Worm (Caenorhabditis elegans) whole organism, young adult: Measurements from ENCODE around the gene bris-1.

Experiments
- B0336.3 ChIP-seq: fragments of 200-800 bp; sonication (Bioruptor generic); IDR thresholded peaks from 2 replicates; pipeline ENCODE4 v1.3.6; 2022; ENCODE audit warnings: missing genetic modification characterization, missing compliant biosample characterization
- C06A6.2 ChIP-seq: fragments of 200-800 bp; sonication (Bioruptor generic); conservative IDR thresholded peaks from 2 replicates; pipeline ENCODE4 v1.3.6; 2022; ENCODE audit warnings: missing genetic modification characterization, missing compliant biosample characterization
- C17E4.6 ChIP-seq: fragments of 200-800 bp; sonication (Bioruptor generic); IDR thresholded peaks from 2 replicates; pipeline ENCODE4 v1.3.6; 2022; ENCODE audit warnings: missing genetic modification reagents, missing genetic modification characterization, missing compliant biosample characterization
- F22D6.2 ChIP-seq: sonication (generic microtip); optimal IDR thresholded peaks from 2 replicates; lab custom pipeline; 2016; ENCODE audit warnings: mild to moderate bottlenecking, missing genetic modification characterization, missing compliant biosample characterization
- F23B12.7 ChIP-seq: sonication (generic microtip); optimal IDR thresholded peaks from 2 replicates; lab custom pipeline; 2017; ENCODE audit warnings: missing genetic modification characterization, mild to moderate bottlenecking, missing compliant biosample characterization, antibody characterized with exemption, moderate library complexity; ENCODE audit not compliant: insufficient read depth
- F57C9.4 ChIP-seq: sonication (generic microtip); optimal IDR thresholded peaks from 2 replicates; lab custom pipeline; 2017; ENCODE audit warnings: mild to moderate bottlenecking, missing genetic modification characterization, missing compliant biosample characterization
- K11D2.4 ChIP-seq: fragments of 200-800 bp; sonication (Bioruptor generic); IDR thresholded peaks from 2 replicates; pipeline ENCODE4 v1.3.6; 2022; ENCODE audit warnings: missing genetic modification reagents, missing genetic modification characterization, missing compliant biosample characterization
- T07F8.4 ChIP-seq: sonication (generic microtip); optimal IDR thresholded peaks from 2 replicates; lab custom pipeline; 2016; ENCODE audit warnings: mild to moderate bottlenecking, missing genetic modification characterization, moderate library complexity, missing compliant biosample characterization
- Y53F4B.3 ChIP-seq: fragments of 200-800 bp; sonication (Bioruptor generic); IDR thresholded peaks from 2 replicates; pipeline ENCODE4 v1.3.6; 2022; ENCODE audit warnings: missing genetic modification reagents, missing genetic modification characterization, missing compliant biosample characterization
- Y56A3A.18 ChIP-seq: fragments of 200-800 bp; sonication (Bioruptor generic); IDR thresholded peaks from 2 replicates; pipeline ENCODE4 v1.3.6; 2022; ENCODE audit warnings: missing genetic modification reagents, missing genetic modification characterization, missing compliant biosample characterization
- Y67H2A.10 ChIP-seq: fragments of 200-800 bp; sonication (Bioruptor generic); conservative IDR thresholded peaks from 2 replicates; pipeline ENCODE4 v1.3.6; 2022; ENCODE audit warnings: missing genetic modification reagents, missing genetic modification characterization, missing compliant biosample characterization
- Y95B8A.8 ChIP-seq: fragments of 200-800 bp; sonication (Bioruptor generic); IDR thresholded peaks from 2 replicates; pipeline ENCODE4 v1.3.6; 2022; ENCODE audit warnings: missing genetic modification reagents, missing genetic modification characterization, missing compliant biosample characterization
- atf-7 ChIP-seq: sonication (generic microtip); optimal IDR thresholded peaks from 2 replicates; lab custom pipeline; 2017; ENCODE audit warnings: mild to moderate bottlenecking, missing genetic modification characterization, missing compliant biosample characterization
- attf-3 ChIP-seq: fragments of 200-800 bp; sonication (Bioruptor generic); conservative IDR thresholded peaks from 2 replicates; pipeline ENCODE4 v1.3.6; 2022; ENCODE audit warnings: missing genetic modification reagents, missing genetic modification characterization, missing compliant biosample characterization
- bed-2 ChIP-seq: fragments of 200-800 bp; sonication (Bioruptor generic); IDR thresholded peaks from 2 replicates; pipeline ENCODE4 v1.3.6; 2022; ENCODE audit warnings: missing genetic modification reagents, missing genetic modification characterization, missing compliant biosample characterization
- die-1 ChIP-seq: sonication (generic microtip); optimal IDR thresholded peaks from 2 replicates; lab custom pipeline; 2016; ENCODE audit warnings: missing genotype, mild to moderate bottlenecking, missing genetic modification characterization, missing compliant biosample characterization
- egl-44 ChIP-seq: fragments of 200-800 bp; sonication (Bioruptor generic); IDR thresholded peaks from 2 replicates; pipeline ENCODE4 v1.3.6; 2022; ENCODE audit warnings: missing genetic modification reagents, missing genetic modification characterization, missing compliant biosample characterization
- hrde-1 ChIP-seq: sonication (generic microtip); optimal IDR thresholded peaks from 2 replicates; lab custom pipeline; 2016; ENCODE audit warnings: missing genetic modification characterization, mild to moderate bottlenecking, missing compliant biosample characterization, moderate library complexity, missing genotype, missing genetic modification reagents, borderline replicate concordance
- lag-1 ChIP-seq: fragments of 200-800 bp; sonication (Bioruptor generic); IDR thresholded peaks from 2 replicates; pipeline ENCODE4 v1.3.6; 2022; ENCODE audit warnings: missing genetic modification reagents, missing genetic modification characterization, missing compliant biosample characterization
- let-526 ChIP-seq: fragments of 200-800 bp; sonication (Bioruptor generic); IDR thresholded peaks from 2 replicates; pipeline ENCODE4 v1.3.6; 2022; ENCODE audit warnings: missing genetic modification reagents, missing genetic modification characterization, missing compliant biosample characterization
- let-607 ChIP-seq, 2 experiments: fragments of 200-800 bp in 1 of 2; sonication (Bioruptor generic) in 1 of 2; sonication (generic microtip) in 1 of 2; optimal IDR thresholded peaks; 2 replicates each; lab custom pipeline; 2016 to 2018; ENCODE audit warnings: mild to moderate bottlenecking in 2 of 2, missing compliant biosample characterization in 2 of 2, missing genetic modification characterization in 2 of 2, moderate library complexity in 2 of 2, missing genotype in 1 of 2
- lin-26 ChIP-seq: fragments of 200-800 bp; sonication (Bioruptor generic); IDR thresholded peaks from 2 replicates; pipeline ENCODE4 v1.3.6; 2022; ENCODE audit warnings: missing genetic modification reagents, missing genetic modification characterization, missing compliant biosample characterization
- lin-35 ChIP-seq, 3 experiments: fragments of 150-350 bp in 2 of 3; sonication (generic microtip) in 1 of 3; optimal IDR thresholded peaks; 2 replicates each; lab custom pipeline; 2014 to 2018; ENCODE audit warnings: missing biosample characterization in 3 of 3, missing genetic modification characterization in 3 of 3, missing genetic modification reagents in 3 of 3
- lin-40 ChIP-seq: sonication (generic microtip); optimal IDR thresholded peaks from 2 replicates; lab custom pipeline; 2016; ENCODE audit warnings: missing genetic modification characterization, mild to moderate bottlenecking, missing compliant biosample characterization, missing genotype, missing genetic modification reagents
- lsy-27 ChIP-seq: sonication (generic microtip); optimal IDR thresholded peaks from 2 replicates; lab custom pipeline; 2017; ENCODE audit warnings: missing genetic modification characterization, mild to moderate bottlenecking, missing compliant biosample characterization, antibody characterized with exemption, missing genotype, borderline replicate concordance; ENCODE audit not compliant: insufficient read depth
- mes-4 ChIP-seq: sonication (generic microtip); optimal IDR thresholded peaks from 2 replicates; lab custom pipeline; 2016; ENCODE audit warnings: missing genotype, missing genetic modification characterization, missing compliant biosample characterization
- mxl-1 ChIP-seq: sonication (generic microtip); optimal IDR thresholded peaks from 2 replicates; lab custom pipeline; 2016; ENCODE audit warnings: missing genetic modification characterization, missing compliant biosample characterization
- nhr-179 ChIP-seq: sonication (generic microtip); optimal IDR thresholded peaks from 2 replicates; lab custom pipeline; 2016; ENCODE audit warnings: mild to moderate bottlenecking, missing genetic modification characterization, missing compliant biosample characterization
- nhr-27 ChIP-seq: fragments of 200-800 bp; sonication (Bioruptor generic); optimal IDR thresholded peaks from 2 replicates; lab custom pipeline; 2018; ENCODE audit warnings: mild to moderate bottlenecking, missing genetic modification characterization, moderate library complexity, missing compliant biosample characterization
- nhr-90 ChIP-seq: sonication (generic microtip); optimal IDR thresholded peaks from 2 replicates; lab custom pipeline; 2016; ENCODE audit warnings: missing genotype, mild to moderate bottlenecking, missing genetic modification characterization, missing compliant biosample characterization
- pbrm-1 ChIP-seq: fragments of 200-800 bp; sonication (Bioruptor generic); IDR thresholded peaks from 2 replicates; pipeline ENCODE4 v1.3.6; 2022; ENCODE audit warnings: missing genetic modification reagents, missing genetic modification characterization, missing compliant biosample characterization
- pha-4 ChIP-seq: fragments of 150-350 bp; sonication (generic microtip); optimal IDR thresholded peaks from 2 replicates; lab custom pipeline; 2014; ENCODE audit warnings: missing biosample characterization, missing genetic modification reagents, missing genetic modification characterization
- rec-8 ChIP-seq, 2 experiments: sonication (generic microtip); optimal IDR thresholded peaks; 2 replicates each; lab custom pipeline; 2016; ENCODE audit warnings: mild to moderate bottlenecking in 2 of 2, missing genetic modification characterization in 2 of 2, missing genetic modification reagents in 2 of 2, missing genotype in 2 of 2, missing biosample characterization in 1 of 2, missing compliant biosample characterization in 1 of 2, moderate library complexity in 1 of 2
- rpc-1 ChIP-seq, 2 experiments: fragments of 150-350 bp in 1 of 2; sonication (generic microtip) in 1 of 2; optimal IDR thresholded peaks; 2 replicates each; lab custom pipeline; 2014 to 2018; ENCODE audit warnings: missing biosample characterization in 1 of 2, missing genetic modification characterization in 1 of 2, missing genetic modification reagents in 1 of 2, missing genotype in 1 of 2
- snpc-1.3 ChIP-seq: sonication (generic microtip); optimal IDR thresholded peaks from 2 replicates; lab custom pipeline; 2017; ENCODE audit warnings: missing genetic modification characterization, mild to moderate bottlenecking, missing compliant biosample characterization, antibody characterized with exemption, moderate library complexity, missing genotype, missing genetic modification reagents; ENCODE audit not compliant: insufficient read depth
- snpc-4 ChIP-seq, 5 experiments: fragments of 150-350 bp in 1 of 5; sonication (generic microtip) in 4 of 5; optimal IDR thresholded peaks; 2 replicates each; lab custom pipeline; 2014 to 2018; ENCODE audit warnings: missing genetic modification characterization in 5 of 5, missing biosample characterization in 3 of 5, antibody characterized with exemption in 2 of 5, mild to moderate bottlenecking in 2 of 5, missing compliant biosample characterization in 2 of 5, missing genotype in 2 of 5, moderate library complexity in 2 of 5, missing genetic modification reagents in 1 of 5
- somi-1 ChIP-seq: fragments of 200-800 bp; sonication (Bioruptor generic); optimal IDR thresholded peaks from 2 replicates; lab custom pipeline; 2018; ENCODE audit warnings: mild to moderate bottlenecking, missing genetic modification characterization, missing compliant biosample characterization
- sptf-2 ChIP-seq: fragments of 200-800 bp; sonication (Bioruptor generic); optimal IDR thresholded peaks from 2 replicates; lab custom pipeline; 2018; ENCODE audit warnings: mild to moderate bottlenecking, missing genetic modification characterization, missing compliant biosample characterization
- tbp1 ChIP-seq: fragments of 200-800 bp; sonication (Bioruptor generic); optimal IDR thresholded peaks from 2 replicates; lab custom pipeline; 2018; ENCODE audit warnings: mild to moderate bottlenecking, missing genetic modification characterization, missing compliant biosample characterization
- unc-62 ChIP-seq: fragments of 150-350 bp; optimal IDR thresholded peaks from 2 replicates; lab custom pipeline; 2014; ENCODE audit warnings: missing biosample characterization, missing genetic modification reagents, missing genetic modification characterization
- zfh-2 ChIP-seq: fragments of 200-800 bp; sonication (Bioruptor generic); conservative IDR thresholded peaks from 2 replicates; pipeline ENCODE4 v1.3.6; 2022; ENCODE audit warnings: missing genetic modification reagents, missing genetic modification characterization, missing compliant biosample characterization

The bris-1 gene

DNA sequence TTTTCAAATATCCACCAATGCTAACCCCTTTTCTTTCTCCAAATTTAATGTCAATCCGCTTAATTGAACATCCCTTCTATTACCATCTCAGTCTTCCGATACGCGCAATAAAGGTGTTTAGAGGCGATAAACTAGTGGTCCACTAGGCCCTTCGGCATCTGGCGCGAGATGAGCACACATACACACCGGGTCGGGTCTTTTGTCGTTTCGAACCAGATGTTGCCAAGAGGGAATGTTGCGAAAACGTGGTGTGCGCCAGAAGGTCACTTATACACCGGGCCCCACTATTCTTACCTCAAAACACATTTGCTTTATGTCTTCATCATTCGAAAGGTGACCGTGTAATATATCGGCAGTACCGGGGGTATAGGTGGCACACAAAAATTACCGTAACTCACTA is 24.9 kb upstream of the bris-1 start:
- no peak for TF ChIP-seq C06A6.2 (GFP tag; lab: Robert Waterston, UW)
- TF ChIP-seq bed-2 (GFP tag; lab: Robert Waterston, UW) = no peak
- no peak for TF ChIP-seq lsy-27 (tag; lab: Kevin White, UChicago)
- no peak for TF ChIP-seq pha-4
- TF ChIP-seq nhr-27 (tag; lab: Kevin White, UChicago) = no peak
- no peak for TF ChIP-seq mxl-1 (tag; lab: Kevin White, UChicago)
- TF ChIP-seq F57C9.4 (tag; lab: Kevin White, UChicago) = no peak
- no peak for TF ChIP-seq atf-7 (tag; lab: Kevin White, UChicago)
- TF ChIP-seq F23B12.7 (tag; lab: Kevin White, UChicago) = no peak
- no peak for TF ChIP-seq Y95B8A.8 (GFP tag; lab: Robert Waterston, UW)
- no peak for TF ChIP-seq lag-1
- TF ChIP-seq nhr-90 (tag; lab: Kevin White, UChicago) = no peak
- no peak for TF ChIP-seq nhr-179 (tag; lab: Kevin White, UChicago)
- no peak for TF ChIP-seq sptf-2 (GFP tag; lab: Kevin White, UChicago)
- no peak for TF ChIP-seq rec-8 (tag; optimal IDR thresholded peaks at IDR 0.05; lab: Kevin White, UChicago)
- TF ChIP-seq snpc-1.3 (tag; lab: Kevin White, UChicago) = no peak
- TF ChIP-seq egl-44 (GFP tag; lab: Robert Waterston, UW) = no peak
- no peak for TF ChIP-seq somi-1 (GFP tag; lab: Kevin White, UChicago)
- TF ChIP-seq tbp1 (GFP tag; lab: Kevin White, UChicago) = no peak
- TF ChIP-seq hrde-1 (tag; lab: Kevin White, UChicago) = no peak

DNA sequence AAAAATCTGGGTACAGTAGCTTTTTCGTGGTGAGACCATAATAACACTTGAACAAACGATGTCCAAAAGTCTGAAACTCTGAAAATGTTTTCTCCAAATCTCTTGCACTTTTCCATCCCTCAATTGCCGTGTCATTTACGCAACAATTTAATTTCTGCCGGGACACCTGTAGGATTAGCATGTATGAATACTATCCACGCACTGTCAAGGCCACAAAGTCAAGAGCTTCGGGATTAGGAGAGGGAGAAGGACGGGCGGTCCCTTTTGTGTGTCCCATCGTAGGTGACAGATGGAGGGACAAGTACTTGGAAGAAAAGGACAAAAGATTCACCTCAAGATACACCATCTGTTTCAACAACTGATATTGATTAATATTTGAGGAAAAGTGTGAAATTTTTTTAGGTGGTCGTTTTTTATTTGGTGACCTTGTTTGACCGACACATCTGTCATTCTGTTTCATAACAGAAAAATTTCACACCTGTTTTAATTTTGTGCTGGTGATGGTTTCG is 23.9 kb upstream of the bris-1 start:
- TF ChIP-seq lin-26 (GFP tag; lab: Robert Waterston, UW) = no peak
- TF ChIP-seq lin-40 = no peak
- TF ChIP-seq nhr-90 (tag; lab: Kevin White, UChicago) = no peak
- TF ChIP-seq let-526 (GFP tag; lab: Robert Waterston, UW) = no peak
- no peak for TF ChIP-seq mes-4
- no peak for TF ChIP-seq die-1 (tag; lab: Kevin White, UChicago)
- TF ChIP-seq Y95B8A.8 (GFP tag; lab: Robert Waterston, UW) = no peak
- TF ChIP-seq lsy-27 (tag; lab: Kevin White, UChicago) = no peak
- no peak for TF ChIP-seq egl-44 (GFP tag; lab: Robert Waterston, UW)
- TF ChIP-seq let-607 (tag; optimal IDR thresholded peaks at IDR 0.05; lab: Kevin White, UChicago) = no peak
- TF ChIP-seq pbrm-1 = no peak
- no peak for TF ChIP-seq bed-2 (GFP tag; lab: Robert Waterston, UW)
- TF ChIP-seq Y56A3A.18 (GFP tag; lab: Robert Waterston, UW) = no peak
- no peak for TF ChIP-seq attf-3 (GFP tag; lab: Robert Waterston, UW)
- TF ChIP-seq pha-4 = no peak
- TF ChIP-seq, all 124 proteins: peak for 0

DNA sequence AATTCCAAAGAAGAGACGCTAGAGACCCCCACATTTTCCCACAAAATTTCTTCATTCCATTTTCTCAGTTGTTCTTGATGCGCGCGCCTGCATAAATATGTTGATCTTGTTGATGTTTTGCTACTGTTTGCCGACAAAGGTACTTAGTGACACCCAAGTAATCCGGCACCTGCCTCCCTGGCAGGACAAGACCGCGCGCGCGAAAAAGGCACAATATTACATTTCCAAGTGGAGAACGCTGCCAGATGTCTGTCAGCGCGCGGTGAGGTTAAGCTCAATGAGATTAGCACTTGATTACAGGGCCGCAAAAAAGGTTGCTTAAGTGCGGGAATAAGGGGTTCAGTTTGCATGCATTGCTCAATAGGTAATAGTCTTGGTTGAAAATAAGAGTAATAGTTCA is 22.5 kb upstream of the bris-1 start:
- no peak for TF ChIP-seq F22D6.2 (tag; lab: Kevin White, UChicago)
- no peak for TF ChIP-seq snpc-1.3 (tag; lab: Kevin White, UChicago)
- TF ChIP-seq K11D2.4 (GFP tag; lab: Robert Waterston, UW) = no peak
- TF ChIP-seq Y67H2A.10 = no peak
- TF ChIP-seq rpc-1 (optimal IDR thresholded peaks at IDR 0.05; lab: Kevin White, UChicago) = no peak
- no peak for TF ChIP-seq rpc-1 (tag; optimal IDR thresholded peaks at IDR 0.05; lab: Kevin White, UChicago)
- no peak for TF ChIP-seq let-607 (tag; optimal IDR thresholded peaks at IDR 0.05; lab: Kevin White, UChicago)
- TF ChIP-seq lin-35 (GFP tag; optimal IDR thresholded peaks at IDR 0.05; lab: Kevin White, UChicago) = no peak
- no peak for TF ChIP-seq unc-62 (GFP tag; lab: Kevin White, UChicago)
- TF ChIP-seq zfh-2 = no peak
- no peak for TF ChIP-seq lag-1
- no peak for TF ChIP-seq Y53F4B.3 (GFP tag; lab: Robert Waterston, UW)
- no peak for TF ChIP-seq T07F8.4 (tag; lab: Kevin White, UChicago)
- no peak for TF ChIP-seq C17E4.6 (GFP tag; lab: Robert Waterston, UW)
- no peak for TF ChIP-seq B0336.3 (GFP tag; lab: Robert Waterston, UW)
- TF ChIP-seq rec-8 (tag; optimal IDR thresholded peaks at IDR 0.05; lab: Kevin White, UChicago) = no peak
- TF ChIP-seq snpc-4 (GFP tag; optimal IDR thresholded peaks at IDR 0.05; lab: Kevin White, UChicago) = no peak
- TF ChIP-seq snpc-4 (tag; optimal IDR thresholded peaks at IDR 0.05; lab: Kevin White, UChicago) = no peak
- TF ChIP-seq, all 124 proteins: peak for 0
